Worm (Caenorhabditis elegans) whole organism, L1 larva: Measurements from ENCODE around the gene R03E9.2.
A peak's percentile ranks its signal among the peaks of the same experiment; 100 is the strongest.

Experiments used
- C16A3.4 ChIP-seq: fragments of 150-350 bp; optimal IDR thresholded peaks from 2 replicates; lab custom pipeline; 2014; ENCODE audit warnings: missing biosample characterization, missing genetic modification characterization
- F16B12.6 ChIP-seq: fragments of 150-350 bp; optimal IDR thresholded peaks from 2 replicates; lab custom pipeline; 2014; ENCODE audit warnings: missing biosample characterization, missing genetic modification characterization
- Y116A8C.19 ChIP-seq: sonication (generic microtip); optimal IDR thresholded peaks from 2 replicates; lab custom pipeline; 2016; ENCODE audit warnings: missing compliant biosample characterization, missing genetic modification characterization, borderline replicate concordance
- aly-2 ChIP-seq: fragments of 150-350 bp; optimal IDR thresholded peaks from 2 replicates; lab custom pipeline; 2014; ENCODE audit warnings: missing biosample characterization, missing genetic modification characterization
- ama-1 ChIP-seq: fragments of 150-350 bp; optimal IDR thresholded peaks from 2 replicates; lab custom pipeline; 2014
- ceh-90 ChIP-seq: sonication (generic microtip); optimal IDR thresholded peaks from 2 replicates; lab custom pipeline; 2016; ENCODE audit warnings: missing genetic modification characterization, missing compliant biosample characterization
- dpl-1 ChIP-seq, 3 experiments: fragments of 150-350 bp in 2 of 3; sonication (generic microtip) in 1 of 3; optimal IDR thresholded peaks; 2 replicates each; lab custom pipeline; 2014 to 2017; ENCODE audit warnings: missing biosample characterization in 3 of 3, missing genetic modification characterization in 3 of 3, missing genetic modification reagents in 3 of 3
- efl-1 ChIP-seq, 4 experiments: fragments of 150-350 bp; optimal IDR thresholded peaks in 3 of 4; peaks in 1 of 4; 1 replicate in 1 of 4; 2 replicates in 3 of 4; lab custom pipeline; 2014; ENCODE audit warnings: missing biosample characterization in 2 of 4, missing genetic modification characterization in 2 of 4, missing genetic modification reagents in 2 of 4
- efl-3 ChIP-seq: fragments of 200-800 bp; sonication (Bioruptor generic); optimal IDR thresholded peaks from 2 replicates; lab custom pipeline; 2018; ENCODE audit warnings: mild to moderate bottlenecking, missing genetic modification characterization, missing compliant biosample characterization
- egl-13 ChIP-seq: sonication (generic microtip); optimal IDR thresholded peaks from 2 replicates; lab custom pipeline; 2016; ENCODE audit warnings: missing genotype, missing genetic modification reagents, missing genetic modification characterization, missing compliant biosample characterization
- egl-27 ChIP-seq, 2 experiments: fragments of 150-350 bp in 1 of 2; sonication (generic microtip); optimal IDR thresholded peaks; 3 replicates each; lab custom pipeline; 2017 to 2018; ENCODE audit warnings: missing biosample characterization in 2 of 2, missing genetic modification characterization in 2 of 2, missing genetic modification reagents in 2 of 2
- elt-2 ChIP-seq: sonication (generic microtip); optimal IDR thresholded peaks from 2 replicates; lab custom pipeline; 2016; ENCODE audit warnings: missing genetic modification characterization, mild to moderate bottlenecking, inconsistent platforms, missing compliant biosample characterization, missing genetic modification reagents
- elt-3 ChIP-seq, 6 experiments: fragments of 150-350 bp in 1 of 6; sonication (generic microtip); optimal IDR thresholded peaks; 2 replicates each; lab custom pipeline; 2017 to 2018; ENCODE audit warnings: missing biosample characterization in 6 of 6, missing genetic modification characterization in 6 of 6, inconsistent platforms in 1 of 6
- fkh-10 ChIP-seq: sonication (generic microtip); optimal IDR thresholded peaks from 2 replicates; lab custom pipeline; 2017; ENCODE audit warnings: missing biosample characterization, missing genetic modification reagents, missing genetic modification characterization
- grh-1 ChIP-seq: fragments of 200-800 bp; sonication (Bioruptor generic); IDR thresholded peaks from 2 replicates; pipeline ENCODE4 v1.3.6; 2022; ENCODE audit warnings: missing genetic modification reagents, missing genetic modification characterization, missing compliant biosample characterization
- hlh-4 ChIP-seq: sonication (generic microtip); optimal IDR thresholded peaks from 2 replicates; lab custom pipeline; 2016; ENCODE audit warnings: mild to moderate bottlenecking, missing genetic modification characterization, missing compliant biosample characterization
- hpl-2 ChIP-seq: fragments of 150-350 bp; optimal IDR thresholded peaks from 2 replicates; lab custom pipeline; 2014; ENCODE audit warnings: missing biosample characterization, missing genetic modification reagents, missing genetic modification characterization
- jun-1 ChIP-seq: fragments of 150-350 bp; optimal IDR thresholded peaks from 2 replicates; lab custom pipeline; 2014; ENCODE audit warnings: missing biosample characterization, missing genetic modification reagents, missing genetic modification characterization
- lin-13 ChIP-seq: fragments of 150-350 bp; optimal IDR thresholded peaks from 2 replicates; lab custom pipeline; 2014; ENCODE audit warnings: missing biosample characterization, missing genetic modification reagents, missing genetic modification characterization
- lin-35 ChIP-seq, 2 experiments: fragments of 150-350 bp; optimal IDR thresholded peaks; 2 replicates each; lab custom pipeline; 2014; ENCODE audit warnings: missing biosample characterization in 2 of 2, missing genetic modification characterization in 2 of 2, missing genetic modification reagents in 2 of 2
- lsy-2 ChIP-seq, 2 experiments: fragments of 150-350 bp; optimal IDR thresholded peaks; 2 replicates each; lab custom pipeline; 2014; ENCODE audit warnings: missing biosample characterization in 2 of 2, missing genetic modification characterization in 2 of 2
- mdl-1 ChIP-seq, 2 experiments: fragments of 150-350 bp; optimal IDR thresholded peaks; 2 replicates each; lab custom pipeline; 2014 to 2017; ENCODE audit warnings: missing biosample characterization in 2 of 2, missing genetic modification characterization in 2 of 2, inconsistent platforms in 1 of 2
- nhr-11 ChIP-seq: fragments of 150-350 bp; optimal IDR thresholded peaks from 2 replicates; lab custom pipeline; 2014; ENCODE audit warnings: missing biosample characterization, missing genetic modification characterization
- nhr-12 ChIP-seq: sonication (generic microtip); optimal IDR thresholded peaks from 2 replicates; lab custom pipeline; 2017; ENCODE audit warnings: missing biosample characterization, missing genetic modification characterization
- nhr-20 ChIP-seq: sonication (generic microtip); optimal IDR thresholded peaks from 2 replicates; lab custom pipeline; 2016; ENCODE audit warnings: mild to moderate bottlenecking, missing genetic modification characterization, missing compliant biosample characterization
- nhr-85 ChIP-seq: sonication (generic microtip); peaks from one replicate; lab custom pipeline; 2016; ENCODE audit warnings: missing genetic modification characterization, inconsistent platforms, missing compliant biosample characterization
- nhr-90 ChIP-seq: sonication (generic microtip); optimal IDR thresholded peaks from 2 replicates; lab custom pipeline; 2016; ENCODE audit warnings: mild to moderate bottlenecking, missing genetic modification characterization, missing compliant biosample characterization; ENCODE audit not compliant: poor library complexity
- pax-3 ChIP-seq: fragments of 200-800 bp; sonication (Bioruptor generic); optimal IDR thresholded peaks from 2 replicates; lab custom pipeline; 2018; ENCODE audit warnings: mild to moderate bottlenecking, missing genetic modification characterization, moderate library complexity, missing compliant biosample characterization
- sup-37 ChIP-seq: fragments of 200-800 bp; sonication (Bioruptor generic); optimal IDR thresholded peaks from 2 replicates; lab custom pipeline; 2018; ENCODE audit warnings: mild to moderate bottlenecking, missing genetic modification characterization, missing compliant biosample characterization
- unc-62 ChIP-seq: fragments of 150-350 bp; optimal IDR thresholded peaks from 2 replicates; lab custom pipeline; 2014; ENCODE audit warnings: missing biosample characterization, missing genetic modification reagents, missing genetic modification characterization
- vab-15 ChIP-seq: sonication (generic microtip); optimal IDR thresholded peaks from 2 replicates; lab custom pipeline; 2017; ENCODE audit warnings: missing genotype, mild to moderate bottlenecking, missing genetic modification characterization, missing compliant biosample characterization
- zag-1 ChIP-seq: fragments of 150-350 bp; optimal IDR thresholded peaks from 2 replicates; lab custom pipeline; 2014; ENCODE audit warnings: missing biosample characterization, missing genetic modification characterization

Gene R03E9.2

DNA sequence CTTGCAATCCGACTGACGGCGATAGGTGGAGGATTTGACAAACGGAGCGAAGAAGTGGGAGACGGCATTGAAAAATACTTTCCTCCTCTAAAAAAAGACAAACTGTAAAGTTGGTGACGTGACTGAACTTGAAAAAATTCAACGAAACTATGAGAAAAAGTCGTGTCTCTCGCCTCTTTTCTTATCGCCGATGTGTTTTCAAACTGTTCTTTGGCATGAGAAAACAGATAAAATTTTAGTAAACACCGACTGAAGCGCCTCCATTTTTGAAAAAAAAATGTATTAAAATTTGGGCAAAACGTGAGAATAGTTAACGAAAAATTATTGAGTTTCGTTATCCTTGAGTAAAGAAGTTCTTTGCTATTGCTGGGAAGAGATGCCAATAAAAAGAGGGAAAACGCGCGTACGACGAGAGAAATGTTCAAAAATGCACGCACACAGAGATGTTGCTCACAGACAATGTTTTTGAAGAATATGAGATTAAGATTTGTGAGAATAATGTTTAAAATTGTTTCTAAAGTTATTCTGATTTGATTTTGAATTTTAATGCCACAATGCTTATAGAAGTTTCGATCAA, 4.2 kb downstream of the R03E9.2 start (continued):
- TF ChIP-seq lin-13 (GFP tag; lab: Kevin White, UChicago) (no peak), vab-15 (tag; lab: Kevin White, UChicago) (no peak), aly-2 (tag; lab: Kevin White, UChicago) (no peak), jun-1 (no peak), C16A3.4 (tag; lab: Kevin White, UChicago) (no peak), fkh-10 (no peak), nhr-11 (tag; lab: Kevin White, UChicago) (no peak), egl-27 (tag; optimal IDR thresholded peaks at IDR 0.05; lab: Kevin White, UChicago) (no peak), hlh-4 (tag; lab: Kevin White, UChicago) (no peak), Y116A8C.19 (tag; lab: Kevin White, UChicago) (no peak), nhr-85 (tag; lab: Kevin White, UChicago) (peak; percentile 54), hpl-2 (GFP tag; lab: Kevin White, UChicago) (no peak), egl-13 (tag; lab: Kevin White, UChicago) (no peak), lsy-2 (tag; optimal IDR thresholded peaks at IDR 0.05; lab: Kevin White, UChicago) (no peak), zag-1 (tag; lab: Kevin White, UChicago) (no peak), sup-37 (GFP tag; lab: Kevin White, UChicago) (no peak), elt-3 (tag; optimal IDR thresholded peaks at IDR 0.05; lab: Kevin White, UChicago) (peak in 2 of 6 experiments; percentile 12 to 38), lin-35 (GFP tag; optimal IDR thresholded peaks at IDR 0.05; lab: Kevin White, UChicago) (peak in 1 of 2 experiments; percentile 30), nhr-20 (tag; lab: Kevin White, UChicago) (no peak)

DNA sequence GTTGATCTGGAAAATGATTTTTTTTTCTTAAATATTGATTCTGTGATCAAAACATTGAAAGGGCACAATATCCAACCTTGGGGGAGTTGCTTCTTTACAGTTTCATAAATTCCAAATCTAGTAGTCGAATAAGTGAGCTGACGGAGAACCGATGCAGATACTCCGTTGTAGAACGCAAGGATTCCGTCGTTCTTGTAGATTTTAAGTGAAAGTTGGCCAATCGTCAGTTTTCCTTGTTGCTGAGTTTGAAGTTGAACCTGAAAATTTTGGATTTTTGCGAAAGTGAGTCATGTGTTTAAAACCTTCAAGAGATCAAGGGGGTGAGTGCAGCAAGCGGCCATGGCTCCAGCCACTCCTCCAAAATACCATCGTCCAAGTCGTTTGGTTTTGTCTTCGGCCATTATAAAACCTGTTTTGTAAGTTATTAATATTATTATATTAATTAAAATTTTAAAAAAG, 7.8 kb downstream of the R03E9.2 start, which contains the start of gene slc-25A10:
Gene slc-25A10, minus strand, starts transcription at position 409 of the 459 bp plus-strand sequence.
- peak in 1 of 2 experiments; percentile 31 for TF ChIP-seq mdl-1 (tag; optimal IDR thresholded peaks at IDR 0.05; lab: Kevin White, UChicago)
- TF ChIP-seq ama-1 (lab: Kevin White, UChicago): peak; percentile 42
- TF ChIP-seq elt-2 (tag; lab: Kevin White, UChicago): no peak

DNA sequence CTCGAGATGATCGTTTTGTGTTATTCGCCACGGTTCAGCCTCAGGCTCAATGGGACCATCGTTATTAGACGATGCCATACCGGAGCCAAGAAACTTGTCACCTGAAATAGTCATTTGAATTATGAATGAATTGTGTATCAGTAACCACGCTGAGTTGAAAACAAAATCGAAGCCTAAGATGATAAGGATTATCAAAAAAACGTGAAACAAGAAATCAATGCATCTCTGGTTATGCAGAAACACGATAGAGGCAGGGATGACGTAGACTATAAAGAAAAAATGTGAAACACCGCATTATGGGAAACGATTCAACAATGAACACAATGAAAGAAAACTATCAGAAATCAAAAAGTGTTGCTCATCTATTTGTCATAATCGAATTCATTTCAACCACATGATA, 10.1 kb downstream of the R03E9.2 start, which contains the start of gene smf-1:
Gene smf-1, minus strand, starts transcription at position 101 of the 400 bp plus-strand sequence.
- TF ChIP-seq elt-2 (tag; lab: Kevin White, UChicago): peak; percentile 47
- no peak for TF ChIP-seq nhr-85 (tag; lab: Kevin White, UChicago)

DNA sequence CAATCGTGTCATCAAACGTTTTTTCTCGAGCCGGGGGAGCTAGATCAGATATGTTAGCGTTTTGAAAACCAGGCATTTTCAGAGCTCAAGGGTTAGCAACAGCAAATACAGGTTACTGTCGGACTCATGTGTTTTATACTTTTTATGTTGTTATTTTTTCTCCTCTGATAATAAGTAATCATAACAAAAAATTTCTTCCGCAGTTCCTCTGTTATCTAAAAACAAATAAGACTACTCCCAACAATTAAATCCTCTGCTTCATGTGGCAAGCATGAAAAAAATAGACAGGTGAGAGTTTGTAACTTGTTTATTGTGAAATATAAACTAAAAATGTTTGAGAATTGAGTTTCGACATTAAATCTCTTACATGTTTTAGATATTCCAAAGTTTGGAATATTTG, 14.5 kb downstream of the R03E9.2 start, which contains the start of gene smf-2:
Gene smf-2, minus strand, starts transcription at position 101 of the 400 bp plus-strand sequence.
- no peak for TF ChIP-seq efl-3
- TF ChIP-seq F16B12.6 (tag; lab: Kevin White, UChicago): no peak
- no peak for TF ChIP-seq grh-1
- TF ChIP-seq dpl-1 (GFP tag; optimal IDR thresholded peaks at IDR 0.05; lab: Kevin White, UChicago): no peak
- no peak for TF ChIP-seq nhr-90 (tag; lab: Kevin White, UChicago)
- no peak for TF ChIP-seq pax-3 (tag; lab: Kevin White, UChicago)
- TF ChIP-seq ceh-90 (tag; lab: Kevin White, UChicago): no peak
- no peak for TF ChIP-seq unc-62 (GFP tag; lab: Kevin White, UChicago)
- TF ChIP-seq nhr-20 (tag; lab: Kevin White, UChicago): no peak
- no peak for TF ChIP-seq mdl-1 (tag; optimal IDR thresholded peaks at IDR 0.05; lab: Kevin White, UChicago)

DNA sequence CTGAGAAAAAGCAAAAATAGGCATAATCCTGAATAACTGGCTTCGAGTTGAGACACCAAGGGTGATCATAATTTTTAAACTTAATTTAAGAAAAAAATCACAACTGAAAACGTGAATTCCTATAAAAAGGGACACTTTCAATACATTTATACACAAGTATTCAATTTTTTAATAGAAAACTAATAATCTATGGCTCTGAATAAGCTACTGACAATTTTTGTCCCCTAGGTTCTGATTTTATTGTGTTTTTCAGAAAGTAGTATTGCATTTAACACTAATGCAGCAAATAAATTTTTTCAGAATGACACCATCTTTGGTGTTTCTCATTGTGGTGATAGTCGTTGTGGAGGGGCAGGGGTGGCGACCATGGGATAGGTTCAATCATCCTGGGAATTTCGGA, 19.8 kb downstream of the R03E9.2 start, which contains the start of gene nas-11:
Gene nas-11, plus strand, starts transcription at position 301 of the 400 bp plus-strand sequence.
- TF ChIP-seq efl-1 (optimal IDR thresholded peaks at IDR 0.05; lab: Kevin White, UChicago) (no peak), efl-1 (GFP tag; optimal IDR thresholded peaks at IDR 0.05 in 1 of 2; lab: Kevin White, UChicago) (peak in 1 of 2 experiments; percentile 77), nhr-12 (tag; lab: Kevin White, UChicago) (no peak)
